Worm (Caenorhabditis elegans): ENCODE results near the gene Y46G5A.18.

DNA sequence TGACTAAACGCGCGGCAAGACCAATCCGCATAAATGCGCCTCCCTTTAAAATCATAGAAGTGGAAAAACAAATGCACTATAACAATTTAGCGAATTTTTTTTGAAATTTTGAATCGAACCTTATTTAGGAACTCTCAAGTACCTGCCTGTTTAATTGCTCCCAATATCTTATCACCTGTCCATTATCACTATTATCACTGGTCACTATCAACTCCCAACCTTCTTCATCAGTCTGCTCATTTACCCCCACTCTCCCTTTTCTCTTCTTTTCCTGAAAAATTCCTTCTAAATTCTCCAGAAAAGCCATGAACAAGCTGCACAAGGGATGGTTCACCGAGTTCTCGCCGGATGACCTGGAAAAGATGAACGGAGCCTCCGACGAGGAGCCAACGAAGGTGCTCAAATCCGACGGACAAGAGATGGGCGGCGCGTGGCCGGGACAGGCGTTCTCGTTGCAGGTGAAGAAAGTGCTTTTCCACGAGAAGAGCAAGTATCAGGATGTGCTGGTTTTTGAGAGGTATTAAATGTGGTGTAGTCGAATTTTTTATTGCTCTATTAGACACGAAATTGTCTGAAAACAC, 1.6 kb upstream of the Y46G5A.18 start, which contains the start of gene spds-1:
- TF ChIP-seq unc-62 (GFP tag; optimal IDR thresholded peaks at IDR 0.05) = no peak
- no peak for TF ChIP-seq lin-39 (tag; optimal IDR thresholded peaks at IDR 0.05)
- TF ChIP-seq nhr-76 (tag; optimal IDR thresholded peaks at IDR 0.05) = no peak
